Fruit fly (Drosophila melanogaster): ENCODE results near the gene CG14421.

- no peak for TF ChIP-seq CG13624 (GFP tag; optimal IDR thresholded peaks at IDR 0.05)
- no peak for TF ChIP-seq tap (tag; optimal IDR thresholded peaks at IDR 0.05)
- TF ChIP-seq pnt (GFP tag; optimal IDR thresholded peaks at IDR 0.05) = no peak
- no peak for TF ChIP-seq CG12104 (GFP tag; optimal IDR thresholded peaks at IDR 0.05)
- no peak for TF ChIP-seq odd (GFP tag; optimal IDR thresholded peaks at IDR 0.05)
- no peak for TF ChIP-seq CG1832 (GFP tag; optimal IDR thresholded peaks at IDR 0.05)
- no peak for TF ChIP-seq CG12236 (GFP tag; optimal IDR thresholded peaks at IDR 0.05)
- TF ChIP-seq Blimp-1 (GFP tag; optimal IDR thresholded peaks at IDR 0.05) = no peak
- no peak for TF ChIP-seq Sin3A (optimal IDR thresholded peaks at IDR 0.05)
- TF ChIP-seq Ets65A (GFP tag) = peak; percentile 46
- TF ChIP-seq cwo (GFP tag; optimal IDR thresholded peaks at IDR 0.05) = no peak
- no peak for TF ChIP-seq CG1024 (GFP tag; IDR thresholded peaks at IDR 0.05)
- TF ChIP-seq gcm2 (GFP tag; optimal IDR thresholded peaks at IDR 0.05) = no peak
Measured at dm6 chrX:2989332-2989731, 48.1 kb downstream of the CG14421 start.
